Worm (Caenorhabditis elegans): ENCODE measurements around the gene aqp-6.

Gene aqp-6

DNA sequence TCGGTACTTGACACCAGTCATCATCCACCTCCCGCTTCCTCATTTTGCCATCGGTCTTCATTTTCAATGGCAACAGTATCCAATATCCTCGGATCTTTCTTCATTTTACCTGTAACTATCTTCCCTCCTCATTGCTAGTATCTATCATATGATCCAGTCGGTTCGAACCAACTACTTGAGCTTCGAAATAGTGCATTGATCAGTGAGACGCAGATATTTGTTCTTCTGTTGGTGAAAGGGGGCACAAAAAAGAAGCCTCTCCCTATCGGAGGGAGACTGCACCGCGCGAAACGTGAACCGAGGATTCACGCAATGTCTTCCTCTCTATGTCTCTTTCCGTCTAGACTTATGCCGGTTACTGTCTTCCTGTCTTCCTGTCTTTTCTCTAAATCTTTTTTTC is 43.1 kb downstream of the aqp-6 start:
- TF ChIP-seq aly-1 (tag; optimal IDR thresholded peaks at IDR 0.05): no peak
- no peak for TF ChIP-seq hmg-4 (GFP tag; optimal IDR thresholded peaks at IDR 0.05)
- TF ChIP-seq sea-1 (GFP tag; conservative IDR thresholded peaks at IDR 0.05): no peak
- no peak for TF ChIP-seq scrt-1 (GFP tag; IDR thresholded peaks at IDR 0.05)
- no peak for TF ChIP-seq hmbx-1 (tag; optimal IDR thresholded peaks at IDR 0.05)
- TF ChIP-seq tbx-37 (GFP tag; conservative IDR thresholded peaks at IDR 0.05): no peak
- no peak for TF ChIP-seq ceh-13 (GFP tag; optimal IDR thresholded peaks at IDR 0.05)
- no peak for TF ChIP-seq ama-1 (optimal IDR thresholded peaks at IDR 0.05)
- TF ChIP-seq ets-7 (tag; optimal IDR thresholded peaks at IDR 0.05): no peak
- TF ChIP-seq F13C5.2 (tag; optimal IDR thresholded peaks at IDR 0.05): no peak
- no peak for TF ChIP-seq hnd-1 (tag; optimal IDR thresholded peaks at IDR 0.05)
- no peak for TF ChIP-seq B0310.2 (tag; optimal IDR thresholded peaks at IDR 0.05)
- no peak for TF ChIP-seq tbx-11 (GFP tag; IDR thresholded peaks at IDR 0.05)
- TF ChIP-seq ceh-36 (tag; optimal IDR thresholded peaks at IDR 0.05): no peak
- TF ChIP-seq pes-1 (GFP tag; IDR thresholded peaks at IDR 0.05): no peak
- TF ChIP-seq flt-1 (GFP tag; IDR thresholded peaks at IDR 0.05): no peak
- no peak for TF ChIP-seq tra-4 (tag; optimal IDR thresholded peaks at IDR 0.05)

DNA sequence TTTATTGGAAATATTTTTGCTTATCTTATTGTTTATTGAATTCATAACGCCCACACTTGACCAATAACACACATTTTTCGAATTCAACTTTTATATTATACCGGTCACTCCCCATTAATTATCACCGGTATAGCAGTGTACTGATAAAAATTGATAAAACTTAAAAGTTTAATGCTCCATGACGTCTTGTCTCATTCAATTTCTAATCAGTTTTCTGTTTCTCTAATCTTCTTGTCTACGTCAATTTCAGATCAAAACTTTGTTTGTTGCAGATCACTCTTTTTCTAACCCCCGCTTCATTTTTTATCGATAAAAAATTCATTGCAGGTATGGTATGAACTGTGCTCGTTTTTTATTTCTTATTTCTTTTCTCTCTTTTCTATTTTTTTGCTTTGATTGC is 45.5 kb downstream of the aqp-6 start:
- no peak for TF ChIP-seq tra-4 (tag; optimal IDR thresholded peaks at IDR 0.05)
- TF ChIP-seq tbx-37 (GFP tag; conservative IDR thresholded peaks at IDR 0.05): no peak

DNA sequence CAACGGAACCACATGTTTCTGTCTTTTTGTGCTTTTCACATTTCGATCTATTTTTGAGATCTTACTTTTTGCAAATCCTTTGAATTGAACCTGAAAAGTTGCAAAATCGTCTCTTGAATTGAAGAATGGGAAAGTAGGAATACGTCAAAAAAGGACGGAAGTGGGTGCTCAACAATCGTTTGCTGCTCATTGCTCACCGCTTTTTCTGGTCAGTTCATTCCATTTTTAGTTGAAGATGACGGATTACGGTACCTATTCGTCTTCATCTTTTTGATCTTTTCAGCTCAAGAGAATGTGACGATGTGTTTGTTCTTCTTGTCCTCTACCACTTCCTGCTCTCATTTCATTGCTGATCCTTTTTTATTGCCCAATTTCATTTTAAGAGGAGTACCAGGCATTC is 46.9 kb downstream of the aqp-6 start, which contains the start of gene C05A2.4:
TSS of gene C05A2.4 (plus strand) at position 301 of the 400 bp plus-strand sequence.
- no peak for TF ChIP-seq sea-1 (GFP tag; conservative IDR thresholded peaks at IDR 0.05)
- TF ChIP-seq hnd-1 (tag; optimal IDR thresholded peaks at IDR 0.05): no peak
- TF ChIP-seq pes-1 (GFP tag; IDR thresholded peaks at IDR 0.05): no peak
- TF ChIP-seq aly-1 (tag; optimal IDR thresholded peaks at IDR 0.05): no peak
- no peak for TF ChIP-seq hmg-4 (GFP tag; optimal IDR thresholded peaks at IDR 0.05)
- TF ChIP-seq ets-7 (tag; optimal IDR thresholded peaks at IDR 0.05): no peak
- no peak for TF ChIP-seq ceh-36 (tag; optimal IDR thresholded peaks at IDR 0.05)
- no peak for TF ChIP-seq flt-1 (GFP tag; IDR thresholded peaks at IDR 0.05)
- no peak for TF ChIP-seq tbx-11 (GFP tag; IDR thresholded peaks at IDR 0.05)
- TF ChIP-seq F13C5.2 (tag; optimal IDR thresholded peaks at IDR 0.05): no peak
- no peak for TF ChIP-seq B0310.2 (tag; optimal IDR thresholded peaks at IDR 0.05)
- no peak for TF ChIP-seq tra-4 (tag; optimal IDR thresholded peaks at IDR 0.05)
- TF ChIP-seq ama-1 (optimal IDR thresholded peaks at IDR 0.05): no peak
- TF ChIP-seq tbx-37 (GFP tag; conservative IDR thresholded peaks at IDR 0.05): no peak

- TF ChIP-seq ama-1 (optimal IDR thresholded peaks at IDR 0.05): no peak
- no peak for TF ChIP-seq scrt-1 (GFP tag; IDR thresholded peaks at IDR 0.05)
- TF ChIP-seq tra-4 (tag; optimal IDR thresholded peaks at IDR 0.05): no peak
- no peak for TF ChIP-seq sea-1 (GFP tag; conservative IDR thresholded peaks at IDR 0.05)
- no peak for TF ChIP-seq flt-1 (GFP tag; IDR thresholded peaks at IDR 0.05)
- no peak for TF ChIP-seq hmbx-1 (tag; optimal IDR thresholded peaks at IDR 0.05)
- TF ChIP-seq hnd-1 (tag; optimal IDR thresholded peaks at IDR 0.05): no peak
- no peak for TF ChIP-seq aly-1 (tag; optimal IDR thresholded peaks at IDR 0.05)
- no peak for TF ChIP-seq tbx-37 (GFP tag; conservative IDR thresholded peaks at IDR 0.05)
- TF ChIP-seq B0310.2 (tag; optimal IDR thresholded peaks at IDR 0.05): no peak
- no peak for TF ChIP-seq ets-7 (tag; optimal IDR thresholded peaks at IDR 0.05)
- no peak for TF ChIP-seq ceh-36 (tag; optimal IDR thresholded peaks at IDR 0.05)
- no peak for TF ChIP-seq pes-1 (GFP tag; IDR thresholded peaks at IDR 0.05)
- TF ChIP-seq ceh-13 (GFP tag; optimal IDR thresholded peaks at IDR 0.05): no peak
- TF ChIP-seq F13C5.2 (tag; optimal IDR thresholded peaks at IDR 0.05): no peak
- TF ChIP-seq hmg-4 (GFP tag; optimal IDR thresholded peaks at IDR 0.05): no peak
- no peak for TF ChIP-seq tbx-11 (GFP tag; IDR thresholded peaks at IDR 0.05)
These were observed 50.9 kb downstream of the aqp-6 start for ce11 chrV:10699122-10699521.

Measured in whole organism, early embryonic.